Worm (Caenorhabditis elegans): Measurements from ENCODE around the gene ipla-1.
A peak's percentile ranks its signal among the peaks of the same experiment; 100 is the strongest.

ipla-1 gene

ce11 chrII:4585327-4585726, 15.8 kb downstream of the ipla-1 start:
- TF ChIP-seq mls-2 (tag; optimal IDR thresholded peaks at IDR 0.05) (no peak), ces-1 (GFP tag; optimal IDR thresholded peaks at IDR 0.05) (peak; percentile 48), cnd-1 (tag; optimal IDR thresholded peaks at IDR 0.05) (peak; percentile 5), sem-2 (GFP tag; optimal IDR thresholded peaks at IDR 0.05) (peak; percentile 3), M03D4.4 (tag; optimal IDR thresholded peaks at IDR 0.05) (no peak), ham-2 (GFP tag; optimal IDR thresholded peaks at IDR 0.05) (peak; percentile 38), mep-1 (tag; optimal IDR thresholded peaks at IDR 0.05) (no peak), nhr-2 (tag; optimal IDR thresholded peaks at IDR 0.05) (peak; percentile 49), lin-32 (GFP tag; optimal IDR thresholded peaks at IDR 0.05) (peak; percentile 97), elt-1 (tag; optimal IDR thresholded peaks at IDR 0.05; ENCODE audit: borderline replicate concordance, insufficient read depth) (no peak), lsy-2 (tag; optimal IDR thresholded peaks at IDR 0.05) (no peak), ztf-11 (tag; optimal IDR thresholded peaks at IDR 0.05) (peak; percentile 59), nhr-28 (tag; optimal IDR thresholded peaks at IDR 0.05) (no peak), blmp-1 (tag; optimal IDR thresholded peaks at IDR 0.05) (no peak), ceh-43 (GFP tag; optimal IDR thresholded peaks at IDR 0.05) (no peak), unc-120 (tag; optimal IDR thresholded peaks at IDR 0.05; ENCODE audit: poor library complexity, severe bottlenecking) (no peak), zip-8 (tag; optimal IDR thresholded peaks at IDR 0.05) (no peak), sptf-1 (tag; optimal IDR thresholded peaks at IDR 0.05) (peak; percentile 13), lin-13 (tag; optimal IDR thresholded peaks at IDR 0.05) (no peak)

ce11 chrII:4584313-4584712, 16.8 kb downstream of the ipla-1 start:
- peak; percentile 99 for TF ChIP-seq ces-1 (GFP tag; optimal IDR thresholded peaks at IDR 0.05)
- TF ChIP-seq M03D4.4 (tag; optimal IDR thresholded peaks at IDR 0.05): no peak

DNA sequence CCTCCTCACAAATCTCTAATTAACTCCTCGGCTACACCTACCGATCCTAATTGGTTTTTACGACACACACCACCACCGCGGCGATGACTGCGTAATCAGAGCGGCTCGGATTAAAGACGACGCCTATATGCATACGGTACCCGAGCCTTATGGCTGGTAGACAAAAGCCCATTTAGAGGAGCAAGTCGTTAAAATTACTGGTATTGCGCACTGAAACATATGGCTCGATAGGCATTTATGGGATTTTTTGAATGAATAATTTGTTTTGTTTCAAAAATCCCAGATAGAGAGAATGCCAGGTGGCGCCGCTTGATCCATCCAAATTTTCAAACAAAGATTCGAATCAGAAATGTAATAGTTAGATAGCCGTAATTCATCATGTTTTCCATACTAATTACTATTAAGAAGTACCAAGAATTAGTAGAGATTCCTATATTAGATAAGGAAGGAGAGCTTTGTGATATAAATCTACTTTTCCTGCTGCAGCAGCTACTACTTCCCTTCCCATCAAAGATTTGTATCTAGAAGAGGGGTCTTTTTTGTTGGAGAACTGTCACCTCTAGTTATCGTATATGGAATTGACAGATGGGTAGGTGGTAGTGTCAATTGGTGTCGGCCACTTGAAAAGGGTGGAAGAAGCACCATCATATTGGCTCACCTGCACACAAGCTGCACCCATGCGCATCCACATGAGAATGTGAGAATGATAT, 17.8 kb downstream of the ipla-1 start:
- no peak for TF ChIP-seq nhr-76 (tag; optimal IDR thresholded peaks at IDR 0.05)
- no peak for TF ChIP-seq nhr-28 (tag; optimal IDR thresholded peaks at IDR 0.05)
- TF ChIP-seq snpc-4 (tag; optimal IDR thresholded peaks at IDR 0.05): no peak
- no peak for TF ChIP-seq mls-2 (tag; optimal IDR thresholded peaks at IDR 0.05)
- TF ChIP-seq lin-13 (tag; optimal IDR thresholded peaks at IDR 0.05): no peak
- no peak for TF ChIP-seq zip-8 (tag; optimal IDR thresholded peaks at IDR 0.05)
- peak; percentile 94 for TF ChIP-seq elt-1 (tag; optimal IDR thresholded peaks at IDR 0.05; ENCODE audit: borderline replicate concordance, insufficient read depth)
- TF ChIP-seq ces-1 (GFP tag; optimal IDR thresholded peaks at IDR 0.05): no peak
- TF ChIP-seq sptf-1 (tag; optimal IDR thresholded peaks at IDR 0.05): no peak
- TF ChIP-seq nhr-2 (tag; optimal IDR thresholded peaks at IDR 0.05): peak; percentile 64
- no peak for TF ChIP-seq lsy-2 (tag; optimal IDR thresholded peaks at IDR 0.05)
- no peak for TF ChIP-seq tbx-8 (GFP tag; optimal IDR thresholded peaks at IDR 0.05)
- no peak for TF ChIP-seq nhr-12 (tag; optimal IDR thresholded peaks at IDR 0.05)
- TF ChIP-seq bed-3 (GFP tag; optimal IDR thresholded peaks at IDR 0.05): no peak
- peak; percentile 67 for TF ChIP-seq lin-32 (GFP tag; optimal IDR thresholded peaks at IDR 0.05)
- no peak for TF ChIP-seq unc-39 (tag; optimal IDR thresholded peaks at IDR 0.05)
- no peak for TF ChIP-seq pha-4 (tag; optimal IDR thresholded peaks at IDR 0.05)
- TF ChIP-seq unc-120 (tag; optimal IDR thresholded peaks at IDR 0.05; ENCODE audit: poor library complexity, severe bottlenecking): no peak
- TF ChIP-seq ham-2 (GFP tag; optimal IDR thresholded peaks at IDR 0.05): no peak
- no peak for TF ChIP-seq flh-1 (GFP tag; optimal IDR thresholded peaks at IDR 0.05)
- no peak for TF ChIP-seq ztf-11 (tag; optimal IDR thresholded peaks at IDR 0.05)
- TF ChIP-seq ceh-39 (tag; optimal IDR thresholded peaks at IDR 0.05): no peak
- no peak for TF ChIP-seq blmp-1 (tag; optimal IDR thresholded peaks at IDR 0.05)
- TF ChIP-seq unc-62 (GFP tag; optimal IDR thresholded peaks at IDR 0.05): peak; percentile 54
- TF ChIP-seq drap-1 (GFP tag; optimal IDR thresholded peaks at IDR 0.05): no peak

ce11 chrII:4581090-4581489, 20.1 kb downstream of the ipla-1 start:
- TF ChIP-seq sem-2 (GFP tag; optimal IDR thresholded peaks at IDR 0.05) (no peak), hlh-1 (tag; optimal IDR thresholded peaks at IDR 0.05) (peak; percentile 56), elt-3 (tag; optimal IDR thresholded peaks at IDR 0.05) (no peak), lin-32 (GFP tag; optimal IDR thresholded peaks at IDR 0.05) (no peak), elt-1 (tag; optimal IDR thresholded peaks at IDR 0.05; ENCODE audit: borderline replicate concordance, insufficient read depth) (no peak), ces-1 (GFP tag; optimal IDR thresholded peaks at IDR 0.05) (no peak)
